Fruit fly (Drosophila melanogaster): ENCODE data around the gene tinc.

DNA sequence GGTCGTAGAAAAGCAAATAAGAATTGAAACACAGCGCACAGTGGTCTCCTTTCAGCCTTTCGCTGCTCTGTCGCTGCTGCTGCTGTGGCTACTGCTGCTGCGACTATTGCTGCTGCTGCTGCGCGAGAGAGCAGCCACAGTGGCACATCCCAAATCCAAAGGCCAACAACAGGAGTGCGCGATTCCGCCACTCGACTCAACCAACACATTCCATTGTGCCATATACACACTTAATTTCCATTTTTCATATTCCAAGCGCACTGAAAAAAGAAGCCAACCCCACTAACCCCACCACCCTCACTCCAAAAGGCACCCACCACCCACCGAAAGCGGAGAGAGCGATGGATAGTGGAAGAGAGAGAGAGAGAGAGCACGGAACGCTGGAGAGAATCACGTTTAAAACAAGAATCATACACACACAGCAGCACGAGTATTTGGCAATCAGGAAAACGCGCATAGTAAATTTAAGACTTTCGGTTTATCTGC is 35.2 kb upstream of the tinc start:
- TF ChIP-seq CG4496 (GFP tag; IDR thresholded peaks at IDR 0.05) (no peak), CG13204 (GFP tag; optimal IDR thresholded peaks at IDR 0.05) (no peak), CG32121 (GFP tag; IDR thresholded peaks at IDR 0.05) (no peak), CG10348 (GFP tag; IDR thresholded peaks at IDR 0.05) (no peak), D1 (tag; optimal IDR thresholded peaks at IDR 0.05) (no peak)
